Worm (Caenorhabditis elegans): ENCODE data around the gene acp-5.

The acp-5 gene

DNA sequence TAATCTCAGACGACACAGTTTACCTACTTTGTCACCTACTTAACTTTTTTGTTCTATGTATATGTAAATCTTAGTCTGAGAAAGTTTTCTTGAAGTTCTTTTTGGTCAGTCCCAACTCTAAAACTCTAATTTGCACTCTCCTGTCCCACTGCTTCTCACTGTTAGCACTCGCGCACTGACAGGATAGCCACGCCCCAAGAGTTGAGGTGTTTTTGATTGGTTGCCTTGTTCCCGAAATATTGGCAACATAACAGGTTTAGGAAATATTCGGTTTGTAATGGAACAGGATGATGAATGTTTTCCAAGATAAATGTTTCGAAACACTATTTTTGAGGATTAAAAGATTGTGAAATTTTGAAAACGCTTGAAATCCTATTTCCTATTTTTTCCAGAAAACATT lies 12.2 kb upstream of the acp-5 start:
- peak; percentile 70 for TF ChIP-seq unc-55 (GFP tag; optimal IDR thresholded peaks at IDR 0.05)
- TF ChIP-seq snpc-4 (tag; optimal IDR thresholded peaks at IDR 0.05) = no peak

- peak; percentile 51 for TF ChIP-seq nhr-21 (tag; optimal IDR thresholded peaks at IDR 0.05)
- no peak for TF ChIP-seq mab-5 (tag; optimal IDR thresholded peaks at IDR 0.05)
- no peak for TF ChIP-seq fos-1 (tag; optimal IDR thresholded peaks at IDR 0.05)
- peak; percentile 6 for TF ChIP-seq F13H6.1 (tag; optimal IDR thresholded peaks at IDR 0.05)
- no peak for TF ChIP-seq nhr-6 (tag; optimal IDR thresholded peaks at IDR 0.05)
- TF ChIP-seq gmeb-1 (tag; optimal IDR thresholded peaks at IDR 0.05) = no peak
Measured at ce11 chrX:5818176-5818575, 11.1 kb upstream of the acp-5 start.

- TF ChIP-seq nhr-6 (tag; optimal IDR thresholded peaks at IDR 0.05) (peak; percentile 7), nhr-11 (tag; optimal IDR thresholded peaks at IDR 0.05) (no peak), lin-11 (tag; optimal IDR thresholded peaks at IDR 0.05) (no peak), skn-1 (tag; optimal IDR thresholded peaks at IDR 0.05) (no peak), R02D3.7 (tag; optimal IDR thresholded peaks at IDR 0.05) (no peak), peb-1 (tag; optimal IDR thresholded peaks at IDR 0.05) (no peak), ztf-1 (GFP tag; conservative IDR thresholded peaks at IDR 0.05) (no peak), ceh-16 (tag; optimal IDR thresholded peaks at IDR 0.05) (no peak), nhr-237 (tag; optimal IDR thresholded peaks at IDR 0.05) (no peak), egl-27 (tag; optimal IDR thresholded peaks at IDR 0.05) (peak; percentile 55), ama-1 (optimal IDR thresholded peaks at IDR 0.05) (no peak), zag-1 (tag; optimal IDR thresholded peaks at IDR 0.05) (peak; percentile 60), sma-9 (GFP tag; optimal IDR thresholded peaks at IDR 0.05) (peak; percentile 57), sma-9 (tag; optimal IDR thresholded peaks at IDR 0.05) (no peak), nhr-129 (tag; optimal IDR thresholded peaks at IDR 0.05) (peak; percentile 69), mab-5 (tag; optimal IDR thresholded peaks at IDR 0.05) (no peak), lsy-2 (tag; optimal IDR thresholded peaks at IDR 0.05) (peak in 1 of 2 experiments; percentile 35), ZK546.5 (tag; optimal IDR thresholded peaks at IDR 0.05) (no peak), F13H6.1 (tag; optimal IDR thresholded peaks at IDR 0.05) (peak; percentile 81), fos-1 (tag; optimal IDR thresholded peaks at IDR 0.05) (no peak), aly-2 (tag; optimal IDR thresholded peaks at IDR 0.05) (no peak), ztf-11 (tag; optimal IDR thresholded peaks at IDR 0.05) (no peak), mdl-1 (tag; optimal IDR thresholded peaks at IDR 0.05) (peak in 1 of 2 experiments; percentile 8), sma-3 (GFP tag; optimal IDR thresholded peaks at IDR 0.05) (no peak), nhr-21 (tag; optimal IDR thresholded peaks at IDR 0.05) (no peak), unc-62 (GFP tag; optimal IDR thresholded peaks at IDR 0.05) (no peak), lin-39 (tag; optimal IDR thresholded peaks at IDR 0.05) (no peak), gmeb-1 (tag; optimal IDR thresholded peaks at IDR 0.05) (no peak), crh-2 (tag; optimal IDR thresholded peaks at IDR 0.05) (no peak), unc-55 (GFP tag; optimal IDR thresholded peaks at IDR 0.05) (peak; percentile 57), snpc-4 (tag; optimal IDR thresholded peaks at IDR 0.05) (no peak), Y55F3AM.14 (GFP tag; optimal IDR thresholded peaks at IDR 0.05) (peak; percentile 18), C34F6.9 (tag; optimal IDR thresholded peaks at IDR 0.05) (peak; percentile 42), alr-1 (tag; optimal IDR thresholded peaks at IDR 0.05) (no peak)
Measured at ce11 chrX:5819702-5820470, 9.3 kb upstream of the acp-5 start.

ce11 chrX:5820880-5821279 lies 8.4 kb upstream of the acp-5 start:
- TF ChIP-seq egl-27 (tag; optimal IDR thresholded peaks at IDR 0.05) (no peak), skn-1 (tag; optimal IDR thresholded peaks at IDR 0.05) (no peak), ceh-82 (tag; optimal IDR thresholded peaks at IDR 0.05) (no peak), sem-4 (tag; optimal IDR thresholded peaks at IDR 0.05) (no peak), peb-1 (tag; optimal IDR thresholded peaks at IDR 0.05) (no peak), nhr-12 (tag; optimal IDR thresholded peaks at IDR 0.05) (no peak), lsy-2 (tag; optimal IDR thresholded peaks at IDR 0.05) (no peak), sma-3 (GFP tag; optimal IDR thresholded peaks at IDR 0.05) (peak; percentile 44), nhr-10 (tag; optimal IDR thresholded peaks at IDR 0.05) (no peak), mdl-1 (tag; optimal IDR thresholded peaks at IDR 0.05) (peak in 1 of 2 experiments; percentile 23), C34F6.9 (tag; optimal IDR thresholded peaks at IDR 0.05) (no peak), lin-11 (tag; optimal IDR thresholded peaks at IDR 0.05) (no peak), ztf-11 (tag; optimal IDR thresholded peaks at IDR 0.05) (no peak), nhr-21 (tag; optimal IDR thresholded peaks at IDR 0.05) (peak; percentile 30), unc-62 (GFP tag; optimal IDR thresholded peaks at IDR 0.05) (no peak), ztf-1 (GFP tag; conservative IDR thresholded peaks at IDR 0.05) (no peak), crh-2 (tag; optimal IDR thresholded peaks at IDR 0.05) (no peak), ceh-16 (tag; optimal IDR thresholded peaks at IDR 0.05) (peak; percentile 59), sma-9 (GFP tag; optimal IDR thresholded peaks at IDR 0.05) (peak; percentile 20), sma-9 (tag; optimal IDR thresholded peaks at IDR 0.05) (no peak), aly-2 (tag; optimal IDR thresholded peaks at IDR 0.05) (no peak), ZK546.5 (tag; optimal IDR thresholded peaks at IDR 0.05) (no peak), zag-1 (tag; optimal IDR thresholded peaks at IDR 0.05) (no peak), nhr-25 (tag; optimal IDR thresholded peaks at IDR 0.05) (peak; percentile 50), F13H6.1 (tag; optimal IDR thresholded peaks at IDR 0.05) (peak; percentile 1), nhr-129 (tag; optimal IDR thresholded peaks at IDR 0.05) (no peak), blmp-1 (tag; optimal IDR thresholded peaks at IDR 0.05; ENCODE audit: insufficient read depth) (peak; percentile 21), alr-1 (tag; optimal IDR thresholded peaks at IDR 0.05) (no peak)

Data from whole organism, L2 larva.